Worm (Caenorhabditis elegans) whole organism, young adult: ENCODE measurements around the gene oig-2.
"Not testable (repeated sequence)": the region's sequence is repeated elsewhere in the genome, so short reads cannot be mapped to it uniquely, and the experiment has no call there.

Experiments
- F52B5.7 ChIP-seq: sonication (generic microtip); optimal IDR thresholded peaks from 2 replicates; lab custom pipeline; 2016; ENCODE audit warnings: mild to moderate bottlenecking, missing genetic modification characterization, missing compliant biosample characterization
- T26A5.8 ChIP-seq: sonication (generic microtip); optimal IDR thresholded peaks from 2 replicates; lab custom pipeline; 2016; ENCODE audit warnings: missing genetic modification characterization, missing compliant biosample characterization
- dox-1 ChIP-seq: fragments of 200-800 bp; sonication (Bioruptor generic); IDR thresholded peaks from 2 replicates; pipeline ENCODE4 v1.3.6; 2022; ENCODE audit warnings: missing genetic modification reagents, missing genetic modification characterization, missing compliant biosample characterization
- efl-1 ChIP-seq: fragments of 150-350 bp; optimal IDR thresholded peaks from 2 replicates; lab custom pipeline; 2014; ENCODE audit warnings: missing biosample characterization, missing genetic modification reagents, missing genetic modification characterization
- hrde-1 ChIP-seq: sonication (generic microtip); optimal IDR thresholded peaks from 2 replicates; lab custom pipeline; 2016; ENCODE audit warnings: missing genetic modification characterization, mild to moderate bottlenecking, missing compliant biosample characterization, moderate library complexity, missing genotype, missing genetic modification reagents, borderline replicate concordance
- lin-54 ChIP-seq: fragments of 200-800 bp; sonication (Bioruptor generic); optimal IDR thresholded peaks from 2 replicates; lab custom pipeline; 2018; ENCODE audit warnings: mild to moderate bottlenecking, missing genetic modification characterization, missing compliant biosample characterization
- mxl-1 ChIP-seq: sonication (generic microtip); optimal IDR thresholded peaks from 2 replicates; lab custom pipeline; 2016; ENCODE audit warnings: missing genetic modification characterization, missing compliant biosample characterization
- repo-1 ChIP-seq: sonication (generic microtip); optimal IDR thresholded peaks from 2 replicates; lab custom pipeline; 2017; ENCODE audit warnings: mild to moderate bottlenecking, missing genetic modification characterization, missing compliant biosample characterization
- sea-2 ChIP-seq: fragments of 200-800 bp; sonication (Bioruptor generic); IDR thresholded peaks from 2 replicates; pipeline ENCODE4 v1.3.6; 2022; ENCODE audit warnings: missing genetic modification characterization, missing compliant biosample characterization
- snpc-4 ChIP-seq, 5 experiments: fragments of 150-350 bp in 1 of 5; sonication (generic microtip) in 4 of 5; optimal IDR thresholded peaks; 2 replicates each; lab custom pipeline; 2014 to 2018; ENCODE audit warnings: missing genetic modification characterization in 5 of 5, missing biosample characterization in 3 of 5, antibody characterized with exemption in 2 of 5, mild to moderate bottlenecking in 2 of 5, missing compliant biosample characterization in 2 of 5, missing genotype in 2 of 5, moderate library complexity in 2 of 5, missing genetic modification reagents in 1 of 5
- unc-62 ChIP-seq: fragments of 150-350 bp; optimal IDR thresholded peaks from 2 replicates; lab custom pipeline; 2014; ENCODE audit warnings: missing biosample characterization, missing genetic modification reagents, missing genetic modification characterization
- zfh-2 ChIP-seq: fragments of 200-800 bp; sonication (Bioruptor generic); conservative IDR thresholded peaks from 2 replicates; pipeline ENCODE4 v1.3.6; 2022; ENCODE audit warnings: missing genetic modification reagents, missing genetic modification characterization, missing compliant biosample characterization
- ztf-22 ChIP-seq: fragments of 200-800 bp; sonication (Bioruptor generic); optimal IDR thresholded peaks from 2 replicates; lab custom pipeline; 2018; ENCODE audit warnings: mild to moderate bottlenecking, missing genetic modification characterization, moderate library complexity, missing compliant biosample characterization
- ztf-28 ChIP-seq: fragments of 200-800 bp; sonication (Bioruptor generic); IDR thresholded peaks from 2 replicates; pipeline ENCODE4 v1.3.6; 2022; ENCODE audit warnings: missing genetic modification reagents, missing genetic modification characterization, missing compliant biosample characterization

- not testable (repeated sequence) for TF ChIP-seq repo-1; sea-2 (GFP tag; lab: Robert Waterston, UW); dox-1 (GFP tag; lab: Robert Waterston, UW); snpc-4 (GFP tag; optimal IDR thresholded peaks at IDR 0.05; lab: Kevin White, UChicago); snpc-4 (tag; optimal IDR thresholded peaks at IDR 0.05; lab: Kevin White, UChicago); mxl-1 (tag; lab: Kevin White, UChicago); zfh-2; F52B5.7 (tag; lab: Kevin White, UChicago); unc-62 (GFP tag; lab: Kevin White, UChicago); ztf-28 (GFP tag; lab: Robert Waterston, UW); hrde-1 (tag; lab: Kevin White, UChicago); ztf-22 (GFP tag; lab: Kevin White, UChicago); T26A5.8 (tag; lab: Kevin White, UChicago); efl-1 (GFP tag; lab: Kevin White, UChicago); lin-54 (GFP tag; lab: Kevin White, UChicago)
Observed at ce11 chrII:13039141-13039540, 31.2 kb upstream of the oig-2 start.
